Fruit fly (Drosophila melanogaster): ENCODE measurements around the gene srw.

Gene srw

DNA sequence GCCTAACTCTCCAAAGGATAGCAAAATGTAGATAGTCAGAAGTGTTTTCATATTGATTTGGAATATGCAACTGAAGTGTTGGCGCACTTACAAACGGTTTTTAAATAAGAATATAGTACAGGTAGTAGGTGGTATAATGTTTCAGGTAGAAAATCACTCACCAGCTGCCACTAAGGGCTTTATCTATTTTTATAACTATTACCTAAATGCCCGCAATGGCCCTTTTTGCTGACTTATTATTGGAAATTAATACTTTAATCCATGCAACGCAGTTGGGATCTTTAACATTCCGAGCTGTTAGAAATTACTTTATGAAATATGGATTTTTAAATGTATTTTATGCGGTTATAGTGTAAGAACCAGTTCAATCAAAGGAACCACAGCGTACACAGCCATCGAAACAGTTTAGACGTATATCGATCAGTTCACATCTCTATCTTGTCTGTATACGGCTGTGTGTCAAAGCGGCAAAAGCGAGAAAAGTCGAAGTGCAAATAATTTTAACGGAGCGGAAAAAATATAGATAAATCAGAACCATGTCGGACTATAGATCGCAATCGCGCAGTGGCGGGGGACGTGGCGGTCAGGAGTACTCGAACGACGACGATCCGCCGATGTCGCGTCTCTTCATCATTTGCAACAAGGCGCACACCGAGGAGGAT lies at the start of gene srw, which contains the start of gene CG1316:
Gene srw (minus strand): TSS at position 51 of the 662 bp plus-strand sequence.
Gene CG1316 (plus strand): TSS at position 424 of the 662 bp plus-strand sequence.
- TF ChIP-seq noc (tag; optimal IDR thresholded peaks at IDR 0.05) = no peak

DNA sequence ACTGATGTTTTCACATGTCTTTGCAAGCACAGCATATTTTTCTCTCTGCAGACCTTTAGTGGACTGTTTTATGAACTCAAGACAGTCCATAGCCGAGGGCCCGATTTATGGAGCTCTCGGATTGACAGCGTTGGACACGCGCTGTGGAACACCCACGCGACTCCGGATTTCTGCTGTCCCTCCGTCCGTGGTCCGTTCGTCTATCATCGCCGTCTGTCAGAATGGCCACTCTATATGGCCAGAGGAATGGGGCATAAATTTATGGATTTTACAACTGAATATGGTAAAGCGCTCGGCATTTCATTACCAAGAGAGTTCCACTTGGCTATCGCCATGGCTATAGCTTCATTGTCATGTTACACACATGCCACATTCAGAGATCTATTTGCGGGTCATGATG lies 44.8 kb upstream of the srw start:
- no peak for TF ChIP-seq noc (tag; optimal IDR thresholded peaks at IDR 0.05)

DNA sequence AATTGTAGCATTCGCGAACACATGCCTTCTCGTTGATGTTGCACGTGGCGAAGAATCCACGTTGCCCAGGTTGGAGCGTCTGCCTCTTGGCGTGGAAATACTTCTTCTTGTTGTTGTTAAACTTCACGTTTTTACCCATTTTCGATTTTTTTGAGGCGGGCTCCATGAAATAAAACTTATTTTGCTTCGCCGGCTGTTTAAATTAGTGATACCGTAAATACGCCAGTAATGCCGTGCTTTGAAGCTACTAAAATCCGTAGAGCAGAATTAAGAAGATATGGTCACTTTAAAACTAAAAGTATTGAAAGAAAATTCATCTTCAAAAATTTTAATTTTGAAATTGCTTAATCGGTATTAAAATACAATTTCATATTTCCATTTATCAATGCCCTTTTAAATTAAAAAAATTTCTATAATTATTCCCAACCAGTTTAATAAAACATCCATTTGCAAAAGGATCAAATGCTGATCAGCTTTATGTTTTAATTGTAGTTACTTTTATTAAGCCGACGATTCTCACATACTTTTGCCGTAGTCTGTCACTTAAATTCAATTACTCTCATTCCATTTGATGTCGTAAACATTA lies 38.8 kb upstream of the srw start, which contains the start of gene CG15014:
Gene CG15014 (minus strand): TSS at position 228 of the 586 bp plus-strand sequence.
- TF ChIP-seq noc (tag; optimal IDR thresholded peaks at IDR 0.05) = no peak

DNA sequence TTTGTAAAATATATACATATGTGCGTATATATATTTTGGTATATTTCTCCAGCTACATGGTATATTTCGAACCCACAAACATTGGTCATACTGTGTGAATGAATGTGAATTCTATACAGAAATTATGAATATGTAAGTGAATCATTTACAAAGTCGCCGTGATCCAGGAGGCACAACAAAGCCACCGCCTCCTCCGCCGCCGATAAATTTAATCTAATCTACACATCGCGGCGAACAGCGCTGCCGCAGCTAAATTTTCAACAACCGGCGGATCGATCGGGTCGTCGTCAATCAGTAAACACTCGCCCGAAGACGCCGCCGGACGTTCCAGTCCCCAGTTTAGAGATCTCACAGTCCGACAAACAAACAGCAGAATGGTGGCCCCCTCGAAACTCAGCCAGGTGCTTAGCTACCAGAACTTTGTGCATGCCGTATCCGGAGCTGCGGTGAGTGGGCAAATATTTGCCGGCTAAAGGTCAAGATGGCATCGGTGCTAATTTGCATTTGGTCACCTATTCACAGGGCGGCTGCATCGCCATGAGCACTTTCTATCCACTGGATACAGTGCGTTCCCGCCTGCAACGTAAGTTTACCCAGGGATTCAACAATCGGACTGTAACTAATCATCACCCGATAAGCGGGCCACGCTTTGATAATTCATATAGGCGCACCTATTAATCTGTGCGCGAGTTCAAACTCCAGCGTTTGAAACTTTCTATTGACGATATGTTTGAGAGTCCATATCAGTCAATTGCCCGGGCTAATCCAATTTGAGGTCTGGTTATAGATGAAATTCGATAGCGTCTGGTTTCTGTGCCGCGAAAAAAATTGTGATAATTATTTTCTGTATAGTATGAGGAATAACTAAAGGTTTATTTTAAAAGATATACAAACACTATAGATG lies 35.7 kb upstream of the srw start, which contains the start of gene PMP34:
Gene PMP34 (plus strand): TSS at position 79 of the 904 bp plus-strand sequence.
- no peak for TF ChIP-seq noc (tag; optimal IDR thresholded peaks at IDR 0.05)

DNA sequence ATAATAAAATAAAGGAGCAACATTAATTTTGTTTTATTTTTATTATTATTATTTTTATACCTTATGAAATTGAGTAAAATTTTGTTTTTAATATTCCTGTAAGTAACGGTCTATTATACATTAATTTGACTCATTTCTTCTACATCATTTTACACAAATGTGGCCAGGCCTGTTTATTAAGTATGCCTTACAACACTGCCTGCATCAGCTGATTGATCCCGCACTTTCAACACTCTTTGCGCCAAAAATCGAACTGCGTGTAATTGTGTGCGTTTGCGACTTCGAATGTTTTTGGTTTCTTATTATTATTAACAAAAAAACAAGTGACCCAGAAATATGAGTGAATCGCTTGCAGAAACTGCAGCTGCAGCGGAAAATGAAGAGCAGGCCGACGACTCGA lies 30.0 kb upstream of the srw start, which contains the start of gene Claspin:
Gene Claspin (plus strand): TSS at position 185 of the 400 bp plus-strand sequence.
- no peak for TF ChIP-seq noc (tag; optimal IDR thresholded peaks at IDR 0.05)

DNA sequence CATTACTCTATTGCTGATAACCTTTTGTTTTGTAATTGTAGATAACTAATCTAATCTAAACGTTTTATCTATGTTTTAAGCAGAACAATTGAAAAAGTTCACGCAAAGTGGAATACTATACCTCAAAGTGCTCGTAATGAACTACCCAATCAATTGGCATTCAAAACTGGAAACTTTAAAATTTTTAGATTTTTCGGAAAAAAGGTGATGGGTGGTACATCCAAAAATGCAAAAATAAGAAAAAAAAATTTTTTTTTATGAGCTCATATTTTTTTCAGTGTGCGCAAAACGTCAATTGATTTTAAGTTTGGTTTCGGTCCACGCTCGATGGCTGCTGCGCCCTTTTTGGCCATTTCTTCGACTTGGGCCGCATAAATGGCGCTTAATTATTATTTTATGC lies 27.3 kb upstream of the srw start:
- TF ChIP-seq noc (tag; optimal IDR thresholded peaks at IDR 0.05) = no peak

DNA sequence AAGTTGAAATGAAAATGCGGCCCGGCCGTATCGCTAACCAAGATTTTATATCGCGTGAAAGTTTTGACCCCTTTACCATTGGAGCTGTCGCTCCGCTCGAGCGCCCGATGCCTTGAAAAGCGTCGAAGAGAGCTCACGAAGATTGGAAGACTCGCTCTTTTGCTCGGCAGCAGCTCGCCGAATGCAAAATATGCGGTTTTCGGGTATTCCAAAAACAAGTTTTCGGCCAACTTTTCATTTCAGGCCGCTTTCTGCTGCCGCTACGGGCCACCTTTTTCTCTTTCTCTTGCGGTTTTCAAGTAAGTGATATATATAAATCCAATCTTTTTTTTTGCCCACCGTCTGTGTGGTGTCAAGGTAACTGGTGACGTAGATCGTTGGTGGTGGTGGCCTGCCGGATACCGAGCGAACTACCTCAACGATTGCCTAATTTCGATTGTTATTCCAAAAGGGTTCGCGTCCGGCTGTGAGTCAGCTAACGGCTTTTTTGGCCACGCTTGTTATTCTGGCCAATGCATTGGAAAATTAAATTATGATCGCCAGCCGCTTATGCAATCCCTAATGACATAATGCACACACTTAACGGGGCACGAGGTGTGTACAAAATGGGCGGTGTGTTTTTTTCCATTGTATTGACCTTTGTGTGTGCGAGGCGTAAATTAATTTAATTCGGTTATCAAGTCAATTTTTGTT lies 24.6 kb upstream of the srw start, which contains the start of gene dyl:
Gene dyl (minus strand): TSS at position 28 of the 693 bp plus-strand sequence.
- TF ChIP-seq noc (tag; optimal IDR thresholded peaks at IDR 0.05) = no peak

DNA sequence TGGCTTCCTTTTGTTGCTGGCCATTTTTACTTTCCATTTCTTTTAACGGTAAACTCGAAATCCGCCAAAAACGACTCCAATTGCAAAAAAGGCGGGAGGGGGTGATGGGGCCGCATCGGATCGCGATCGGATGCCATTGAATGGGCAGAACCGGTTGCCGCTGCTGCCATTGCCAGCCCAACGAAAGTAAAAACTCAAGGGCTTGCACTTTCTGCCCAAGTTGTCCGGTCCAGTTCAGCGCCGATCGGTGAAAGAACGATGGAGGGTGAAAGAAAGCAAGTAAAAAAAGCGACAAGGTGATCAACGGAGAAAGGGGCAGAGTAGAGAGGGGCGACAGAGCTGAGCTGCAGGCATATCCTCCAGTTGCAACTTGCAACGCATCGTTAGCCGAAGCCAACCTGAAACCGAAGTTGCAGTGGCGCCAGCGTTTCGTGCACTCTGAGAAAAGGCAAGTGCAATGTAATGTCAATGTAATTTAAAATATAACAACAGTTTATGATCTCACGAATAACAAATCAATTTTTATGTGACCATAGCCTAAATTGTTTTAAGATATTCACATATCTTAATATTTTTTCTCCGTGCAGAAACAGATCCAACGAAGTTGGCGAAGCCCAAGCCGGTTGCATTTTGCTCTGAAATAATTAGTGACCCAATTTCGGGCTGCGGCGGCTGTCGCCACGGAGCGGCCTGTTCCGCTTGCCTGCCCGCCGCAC lies 21.1 kb upstream of the srw start:
- TF ChIP-seq noc (tag; optimal IDR thresholded peaks at IDR 0.05) = no peak

DNA sequence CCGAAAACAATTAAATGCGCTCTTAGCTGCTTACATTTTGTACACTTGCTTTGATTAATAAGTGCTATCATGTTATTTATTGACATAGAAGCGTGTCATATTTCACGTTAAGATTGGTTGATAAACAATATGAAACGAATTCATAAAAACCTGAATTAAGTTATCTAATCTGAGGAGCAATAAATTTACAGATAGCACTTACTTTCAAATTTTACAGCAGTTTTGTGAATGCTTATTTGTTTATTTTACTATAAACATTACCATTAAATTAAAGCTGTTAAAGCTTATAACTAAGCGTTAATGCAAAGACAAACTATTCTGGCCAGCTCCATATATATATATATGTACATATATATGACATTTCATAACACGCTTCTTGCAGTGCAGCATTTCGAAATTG lies 18.8 kb upstream of the srw start:
- TF ChIP-seq noc (tag; optimal IDR thresholded peaks at IDR 0.05) = no peak

DNA sequence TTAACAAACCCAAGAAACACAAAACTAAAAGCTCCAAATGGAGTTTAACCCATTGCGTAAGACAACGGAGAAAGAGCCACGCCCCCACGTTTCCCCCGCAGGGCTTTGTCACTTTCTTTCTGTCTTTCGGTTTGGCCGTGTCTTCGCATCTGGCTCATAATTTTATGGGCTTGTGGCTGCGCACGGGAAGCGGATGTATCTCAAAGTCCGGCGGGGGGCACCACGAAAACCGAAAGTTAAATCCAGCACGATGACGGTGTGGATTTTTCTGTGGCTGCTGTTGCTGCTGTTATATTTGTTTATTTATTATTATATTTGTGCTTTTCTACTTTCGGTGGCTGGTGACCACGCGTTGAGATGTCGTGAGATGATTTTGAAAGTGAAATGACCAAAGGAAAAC lies 13.5 kb upstream of the srw start:
- TF ChIP-seq noc (tag; optimal IDR thresholded peaks at IDR 0.05) = no peak

DNA sequence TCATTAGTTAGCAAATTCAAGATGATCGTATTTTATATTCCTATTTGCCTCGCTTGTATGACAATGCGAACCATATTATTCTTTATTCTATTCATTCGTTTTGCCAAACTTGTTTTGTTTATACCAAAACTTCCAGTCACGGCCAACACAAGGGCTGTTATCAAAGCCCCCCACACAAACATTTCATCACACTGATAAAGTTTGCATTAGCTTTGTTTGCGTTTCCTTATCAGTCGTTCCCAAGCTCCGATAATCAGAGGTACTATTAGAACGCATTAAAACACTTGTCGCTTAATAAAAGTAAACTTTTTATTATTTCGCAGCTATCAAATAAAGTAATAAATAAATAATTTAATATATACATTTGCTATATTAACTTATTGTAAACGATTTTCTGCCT lies 10.4 kb upstream of the srw start:
- TF ChIP-seq noc (tag; optimal IDR thresholded peaks at IDR 0.05) = peak; percentile 28

DNA sequence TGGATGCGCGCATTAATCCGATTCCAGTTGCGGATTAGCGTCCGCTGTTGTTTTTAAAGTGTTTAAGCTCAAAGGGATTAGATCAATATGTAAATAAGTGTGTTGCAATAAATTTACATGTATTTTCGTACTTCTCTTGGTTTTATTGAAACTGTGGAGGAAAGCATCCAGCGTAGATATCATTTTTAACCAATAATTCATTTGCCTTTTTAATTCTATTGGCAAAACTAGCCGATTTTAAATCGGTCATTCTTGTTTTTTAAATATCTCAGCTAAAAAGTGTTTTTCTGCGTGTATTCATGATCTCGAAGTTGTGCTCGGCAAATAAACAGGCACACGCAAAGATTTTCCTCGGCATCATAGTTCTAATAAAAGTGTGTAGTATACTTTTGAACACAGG lies 10.0 kb upstream of the srw start:
- TF ChIP-seq noc (tag; optimal IDR thresholded peaks at IDR 0.05) = no peak

DNA sequence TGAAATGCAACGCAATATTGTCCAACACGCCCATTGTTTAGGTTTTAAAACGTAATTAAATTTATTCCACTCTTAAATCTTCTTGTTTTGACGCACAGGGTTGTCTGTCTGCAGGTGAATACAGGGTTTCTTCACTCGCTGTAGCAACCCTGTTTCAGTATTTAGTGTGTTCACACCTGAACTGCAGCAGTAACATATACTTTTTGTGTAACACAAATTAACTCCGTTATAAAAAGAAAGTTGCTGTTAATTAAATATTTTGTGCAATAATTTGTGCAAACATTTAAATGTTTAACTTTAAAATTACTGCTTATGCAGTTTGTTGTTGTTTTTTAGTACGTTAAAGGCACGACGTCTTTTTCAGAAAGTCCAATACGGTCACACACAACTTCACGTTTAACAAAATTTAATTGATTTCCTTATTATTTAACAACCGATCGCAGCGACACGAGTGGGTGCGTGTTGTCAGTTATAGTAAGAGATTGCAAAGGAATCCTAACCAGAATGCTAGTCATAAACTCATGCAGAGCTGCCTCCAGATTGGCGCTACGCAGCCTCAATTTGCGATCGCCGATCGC lies 8.9 kb upstream of the srw start, which contains the start of the genes CG15012 and Fdx2:
Gene CG15012 (minus strand): TSS at position 127 of the 578 bp plus-strand sequence.
Gene Fdx2 (plus strand): TSS at position 363 of the 578 bp plus-strand sequence.
- peak; percentile 26 for TF ChIP-seq noc (tag; optimal IDR thresholded peaks at IDR 0.05)

DNA sequence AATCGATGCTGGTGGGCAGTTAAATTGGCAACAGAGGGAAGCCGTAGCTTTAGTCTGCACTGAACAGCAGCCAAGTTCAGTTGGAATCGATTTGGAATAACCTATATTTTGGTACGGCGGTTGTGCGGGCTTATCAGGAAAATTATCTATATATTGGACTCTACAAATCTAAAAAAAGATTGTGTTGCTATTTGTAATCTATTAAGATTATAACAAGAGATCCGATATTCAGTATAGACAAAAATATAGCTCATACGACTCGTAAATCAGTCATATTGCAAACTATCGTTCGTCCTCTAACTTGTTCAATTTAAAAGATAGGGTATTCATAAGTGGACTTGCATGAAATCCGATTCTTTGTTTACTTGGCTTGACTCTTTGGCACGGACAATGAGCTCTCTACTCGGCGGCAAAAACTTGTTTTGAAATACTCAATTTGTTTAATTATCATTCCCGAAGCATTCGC lies 5.3 kb upstream of the srw start, which contains the start of gene Hexo1:
Gene Hexo1 (plus strand): TSS at position 51 of the 466 bp plus-strand sequence.
- peak; percentile 75 for TF ChIP-seq noc (tag; optimal IDR thresholded peaks at IDR 0.05)
